Fruit fly (Drosophila melanogaster): Measurements from ENCODE around the gene CG12011.
A peak's percentile ranks its signal among the peaks of the same experiment; 100 is the strongest.

DNA sequence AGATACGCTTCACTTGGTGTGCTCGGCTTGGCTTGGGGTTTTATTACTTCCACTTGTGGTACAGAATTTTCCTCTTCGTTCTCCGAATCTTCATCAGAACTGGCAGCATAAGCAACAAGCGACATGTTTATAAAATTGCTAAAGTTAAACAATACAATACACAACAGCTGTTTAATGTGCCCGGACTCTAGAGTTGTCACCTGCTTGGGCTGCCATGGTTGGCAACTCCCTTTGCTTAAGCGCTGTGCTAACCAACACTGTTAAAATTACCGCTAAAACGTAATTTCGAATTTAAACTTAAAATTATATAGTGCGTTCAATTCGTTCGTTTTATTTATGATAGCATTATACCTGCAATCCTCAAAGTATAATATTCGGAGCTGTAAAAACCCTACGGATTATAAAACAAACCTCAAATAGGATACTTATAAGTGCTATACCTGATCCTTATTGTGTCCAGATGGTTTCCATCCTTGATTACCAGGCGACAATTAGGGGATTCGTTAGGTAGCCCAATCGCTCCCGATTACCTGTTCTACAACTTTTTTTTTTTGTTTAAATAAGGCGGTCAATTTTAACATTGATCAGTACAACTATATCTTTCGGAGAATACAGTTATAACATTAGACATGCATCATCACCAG, 47.0 kb upstream of the CG12011 start, which contains the start of the genes CG17249 and Bro:
- no peak for TF ChIP-seq tna (GFP tag; IDR thresholded peaks at IDR 0.05; ENCODE audit: partially characterized antibody)
- TF ChIP-seq MTF-1 (GFP tag; optimal IDR thresholded peaks at IDR 0.05; ENCODE audit: borderline replicate concordance): no peak
- TF ChIP-seq Drgx (GFP tag; IDR thresholded peaks at IDR 0.05): no peak
- TF ChIP-seq CG10959 (GFP tag; IDR thresholded peaks at IDR 0.05): no peak
- no peak for TF ChIP-seq Sox100B (GFP tag; optimal IDR thresholded peaks at IDR 0.05)
- TF ChIP-seq CG13123 (GFP tag; optimal IDR thresholded peaks at IDR 0.05): no peak
- TF ChIP-seq sisA (GFP tag; IDR thresholded peaks at IDR 0.05): no peak
- TF ChIP-seq Antp (GFP tag; optimal IDR thresholded peaks at IDR 0.05): peak; percentile 27
